Fruit fly (Drosophila melanogaster): ENCODE measurements around the gene CG6333.

Gene CG6333

DNA sequence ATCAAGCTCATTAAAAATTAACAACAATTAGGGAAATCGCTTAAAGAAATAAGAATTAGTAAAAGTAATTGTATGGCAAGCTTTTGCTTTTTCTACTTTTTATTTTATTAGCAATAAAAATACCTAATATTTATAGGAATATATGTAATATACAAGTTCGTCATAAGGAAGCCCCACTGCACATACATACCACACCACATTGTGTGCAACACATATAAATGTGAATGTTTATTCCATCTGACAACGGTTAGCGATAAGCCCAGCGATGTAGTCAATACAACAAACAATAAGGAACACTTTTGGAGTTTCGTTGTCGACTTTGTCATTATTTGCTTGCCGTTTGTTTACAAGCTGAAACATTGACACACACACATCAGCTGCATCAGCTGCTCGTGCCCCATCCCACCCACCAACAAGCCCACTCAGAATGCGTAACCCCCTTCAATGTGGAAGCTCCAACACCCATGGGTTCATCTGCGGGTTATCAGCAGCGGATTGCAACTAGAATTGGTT lies 694 bp downstream of the CG6333 start (continued):
- no peak for TF ChIP-seq pzg (GFP tag; optimal IDR thresholded peaks at IDR 0.05)
- TF ChIP-seq bab2 (GFP tag; optimal IDR thresholded peaks at IDR 0.05): peak; percentile 66
- peak; percentile 51 for TF ChIP-seq CG2116 (GFP tag; optimal IDR thresholded peaks at IDR 0.05)
- peak; percentile 79 for TF ChIP-seq grn (GFP tag; optimal IDR thresholded peaks at IDR 0.05)
- no peak for TF ChIP-seq mirr (GFP tag; optimal IDR thresholded peaks at IDR 0.05)
- TF ChIP-seq ERR (GFP tag; optimal IDR thresholded peaks at IDR 0.05): peak; percentile 1
- TF ChIP-seq Hr78 (GFP tag; optimal IDR thresholded peaks at IDR 0.05): peak in 1 of 2 experiments; percentile 85
- no peak for TF ChIP-seq bbx (GFP tag; IDR thresholded peaks at IDR 0.05; ENCODE audit: partially characterized antibody)
- TF ChIP-seq CG2678 (tag; optimal IDR thresholded peaks at IDR 0.05): peak; percentile 81
- TF ChIP-seq croc (GFP tag; conservative IDR thresholded peaks at IDR 0.05): peak; percentile 46
- TF ChIP-seq H15 (GFP tag; IDR thresholded peaks at IDR 0.05): no peak
- no peak for TF ChIP-seq Hr39 (optimal IDR thresholded peaks at IDR 0.05)
- TF ChIP-seq CG34224 (GFP tag; IDR thresholded peaks at IDR 0.05; ENCODE audit: partially characterized antibody): no peak
- no peak for TF ChIP-seq Aef1 (GFP tag; IDR thresholded peaks at IDR 0.05)
- peak; percentile 71 for TF ChIP-seq CG17385 (GFP tag; optimal IDR thresholded peaks at IDR 0.05)
- peak; percentile 55 to 60 for TF ChIP-seq chif (GFP tag; optimal IDR thresholded peaks at IDR 0.05)
- no peak for TF ChIP-seq Doc3 (GFP tag; IDR thresholded peaks at IDR 0.05; ENCODE audit: partially characterized antibody)
- TF ChIP-seq CG3065 (GFP tag; optimal IDR thresholded peaks at IDR 0.05): peak; percentile 38
- peak; percentile 73; the same call in 2 of the 3 replicates for TF ChIP-seq CG2199 (GFP tag; IDR thresholded peaks at IDR 0.05)
- 0 out of 3 replicates have a peak, but pooled peaks have one; percentile 30 for TF ChIP-seq CG11093 (GFP tag; IDR thresholded peaks at IDR 0.05)
- TF ChIP-seq Taf1 (GFP tag; IDR thresholded peaks at IDR 0.05): no peak
- TF ChIP-seq Ssrp (tag; optimal IDR thresholded peaks at IDR 0.05): peak; percentile 42
- TF ChIP-seq CG10959 (GFP tag; IDR thresholded peaks at IDR 0.05): peak; percentile 58; the same call in 1 of the 2 replicates
- TF ChIP-seq CG17359 (tag; optimal IDR thresholded peaks at IDR 0.05): peak; percentile 86
- TF ChIP-seq CG6175 (GFP tag; IDR thresholded peaks at IDR 0.05): no peak
- TF ChIP-seq sens (GFP tag): peak; percentile 96
- TF ChIP-seq Oli (tag; optimal IDR thresholded peaks at IDR 0.05): peak; percentile 53
- TF ChIP-seq Pdp1 (GFP tag; optimal IDR thresholded peaks at IDR 0.05): peak in 1 of 2 experiments; percentile 38
- TF ChIP-seq sug (tag; optimal IDR thresholded peaks at IDR 0.05): peak; percentile 8
- peak; percentile 76 for TF ChIP-seq CG2712 (tag; optimal IDR thresholded peaks at IDR 0.05)
- TF ChIP-seq CG32532 (GFP tag; IDR thresholded peaks at IDR 0.05): no peak
- peak; percentile 42 for TF ChIP-seq CG9876 (GFP tag; optimal IDR thresholded peaks at IDR 0.05)
- no peak for TF ChIP-seq Dref (GFP tag; IDR thresholded peaks at IDR 0.05)
- TF ChIP-seq CG11504 (tag; optimal IDR thresholded peaks at IDR 0.05): peak; percentile 63
- no peak for TF ChIP-seq CG7963 (GFP tag; IDR thresholded peaks at IDR 0.05; ENCODE audit: partially characterized antibody)
- no peak for TF ChIP-seq unc-4 (GFP tag; IDR thresholded peaks at IDR 0.05; ENCODE audit: partially characterized antibody)
- no peak for TF ChIP-seq Atf3 (GFP tag; optimal IDR thresholded peaks at IDR 0.05)
- peak; percentile 7 to 48 for TF ChIP-seq Hr51 (GFP tag; optimal IDR thresholded peaks at IDR 0.05)
- peak; percentile 31; the same call in 1 of the 2 replicates for TF ChIP-seq CG14667 (GFP tag; IDR thresholded peaks at IDR 0.05)
- TF ChIP-seq NFAT (GFP tag; IDR thresholded peaks at IDR 0.05): no peak
- TF ChIP-seq yki (optimal IDR thresholded peaks at IDR 0.05): no peak
- TF ChIP-seq CG12942 (GFP tag; optimal IDR thresholded peaks at IDR 0.05): peak; percentile 58
- peak; percentile 65 for TF ChIP-seq CG4424 (GFP tag; optimal IDR thresholded peaks at IDR 0.05)
- TF ChIP-seq aop (GFP tag; IDR thresholded peaks at IDR 0.05): no peak
- TF ChIP-seq CG12155 (GFP tag; optimal IDR thresholded peaks at IDR 0.05): no peak
- no peak for TF ChIP-seq Neu2 (GFP tag; optimal IDR thresholded peaks at IDR 0.05; ENCODE audit: borderline replicate concordance)
- peak; percentile 26 for TF ChIP-seq Sry-δ (GFP tag; optimal IDR thresholded peaks at IDR 0.05)
- TF ChIP-seq CG1602 (GFP tag; optimal IDR thresholded peaks at IDR 0.05): peak; percentile 43
- peak; percentile 91 for TF ChIP-seq grau (tag; optimal IDR thresholded peaks at IDR 0.05)
- TF ChIP-seq CG10209 (GFP tag; optimal IDR thresholded peaks at IDR 0.05): peak; percentile 79
- no peak for TF ChIP-seq lilli (GFP tag; optimal IDR thresholded peaks at IDR 0.05)

Data from whole organism, embryonic.